Fruit fly (Drosophila melanogaster) whole organism, embryonic: ENCODE data around the gene CG32507.

Experiments used
- B-H2 ChIP-seq: fragments of 200-800 bp; sonication (Bioruptor generic); optimal IDR thresholded peaks from 2 replicates; lab custom pipeline; 2018; ENCODE audit warnings: missing biosample characterization, mild to moderate bottlenecking, missing genetic modification characterization
- CG10431 ChIP-seq: fragments of 200-800 bp; sonication (Bioruptor generic); optimal IDR thresholded peaks from 3 replicates; lab custom pipeline; 2018; ENCODE audit warnings: missing biosample characterization, mild to moderate bottlenecking, missing genetic modification characterization
- CG11695 ChIP-seq: fragments of 200-800 bp; sonication (Bioruptor generic); IDR thresholded peaks from 3 replicates; pipeline ENCODE4 v1.3.6; 2022; ENCODE audit warnings: missing biosample characterization, missing genetic modification characterization
- CG12659 ChIP-seq: fragments of 200-800 bp; sonication (Bioruptor generic); optimal IDR thresholded peaks from 3 replicates; lab custom pipeline; 2017; ENCODE audit warnings: mild to moderate bottlenecking, missing biosample characterization, missing genetic modification reagents, missing genetic modification characterization
- CG15479 ChIP-seq: fragments of 200-800 bp; sonication (Bioruptor generic); optimal IDR thresholded peaks from 3 replicates; lab custom pipeline; 2019; ENCODE audit warnings: missing biosample characterization, mild to moderate bottlenecking, missing genetic modification characterization, moderate library complexity
- CG15514 ChIP-seq: fragments of 200-800 bp; sonication (Bioruptor generic); optimal IDR thresholded peaks from 3 replicates; lab custom pipeline; 2017; ENCODE audit warnings: missing biosample characterization, missing genetic modification characterization, mild to moderate bottlenecking, moderate library complexity, missing genetic modification reagents
- CG17385 ChIP-seq: fragments of 200-800 bp; sonication (Bioruptor generic); optimal IDR thresholded peaks from 3 replicates; lab custom pipeline; 2018; ENCODE audit warnings: missing biosample characterization, mild to moderate bottlenecking, missing genetic modification characterization
- CG17802 ChIP-seq: fragments of 200-800 bp; sonication (Bioruptor generic); optimal IDR thresholded peaks from 2 replicates; lab custom pipeline; 2018; ENCODE audit warnings: missing biosample characterization, mild to moderate bottlenecking, missing genetic modification characterization, moderate library complexity
- CG18476 ChIP-seq: fragments of 200-800 bp; sonication (Bioruptor generic); optimal IDR thresholded peaks from 2 replicates; lab custom pipeline; 2016; ENCODE audit warnings: missing biosample characterization, mild to moderate bottlenecking, missing genetic modification characterization
- CG2712 ChIP-seq: fragments of 200-800 bp; optimal IDR thresholded peaks from 3 replicates; lab custom pipeline; 2019; ENCODE audit warnings: missing biosample characterization, mild to moderate bottlenecking, missing genetic modification characterization, moderate library complexity
- CG2889 ChIP-seq: fragments of 200-800 bp; sonication (Bioruptor generic); IDR thresholded peaks from 3 replicates; pipeline ENCODE4 v1.3.6; 2022; ENCODE audit warnings: missing biosample characterization, missing genetic modification characterization
- CG6813 ChIP-seq: fragments of 200-800 bp; sonication (Bioruptor generic); optimal IDR thresholded peaks from 2 replicates; lab custom pipeline; 2017; ENCODE audit warnings: missing biosample characterization, missing genetic modification characterization, mild to moderate bottlenecking, moderate library complexity, missing genetic modification reagents
- CG8281 ChIP-seq: fragments of 200-800 bp; sonication (Bioruptor generic); optimal IDR thresholded peaks from 2 replicates; lab custom pipeline; 2018; ENCODE audit warnings: missing biosample characterization, mild to moderate bottlenecking, missing genetic modification characterization, moderate library complexity
- CG8924 ChIP-seq: fragments of 200-800 bp; optimal IDR thresholded peaks from 3 replicates; lab custom pipeline; 2019; ENCODE audit warnings: missing biosample characterization, mild to moderate bottlenecking, missing genetic modification characterization, moderate library complexity
- CG9215 ChIP-seq: fragments of 200-800 bp; sonication (Bioruptor generic); IDR thresholded peaks from 2 replicates; pipeline ENCODE4 v1.3.6; 2022; ENCODE audit warnings: missing biosample characterization, missing genetic modification characterization
- D ChIP-seq, 2 experiments: fragments of 200-800 bp in 1 of 2; fragments of >200 bp in 1 of 2; sonication (Bioruptor generic) in 1 of 2; optimal IDR thresholded peaks; 2 replicates in 1 of 2; 3 replicates in 1 of 2; lab custom pipeline; 2017; ENCODE audit warnings: mild to moderate bottlenecking in 1 of 2, missing biosample characterization in 1 of 2, missing genetic modification characterization in 1 of 2, missing genetic modification reagents in 1 of 2
- Dad ChIP-seq: fragments of 200-800 bp; sonication (Bioruptor generic); optimal IDR thresholded peaks from 3 replicates; lab custom pipeline; 2016; ENCODE audit warnings: missing biosample characterization, missing genetic modification characterization
- Doc2 ChIP-seq: fragments of 200-800 bp; sonication (Bioruptor generic); IDR thresholded peaks from 2 replicates; pipeline ENCODE4 v1.3.6; 2022; ENCODE audit warnings: missing biosample characterization, missing genetic modification characterization
- Hr39 ChIP-seq: fragments of >200 bp; optimal IDR thresholded peaks from 2 replicates; lab custom pipeline; 2017
- Mrtf ChIP-seq: fragments of 200-800 bp; sonication (Bioruptor generic); IDR thresholded peaks from 3 replicates; pipeline ENCODE4 v1.3.6; 2022; ENCODE audit warnings: missing biosample characterization, missing genetic modification characterization
- Oaz ChIP-seq: fragments of 200-800 bp; sonication (Bioruptor generic); IDR thresholded peaks from 2 replicates; pipeline ENCODE4 v1.3.6; 2022; ENCODE audit warnings: missing biosample characterization, missing genetic modification characterization
- Oli ChIP-seq: fragments of 200-800 bp; sonication (Bioruptor generic); optimal IDR thresholded peaks from 2 replicates; lab custom pipeline; 2018; ENCODE audit warnings: missing biosample characterization, mild to moderate bottlenecking, missing genetic modification characterization, moderate library complexity
- Poxn ChIP-seq: fragments of 200-800 bp; sonication (Bioruptor generic); IDR thresholded peaks from 2 replicates; pipeline ENCODE4 v1.3.6; 2022; ENCODE audit warnings: missing biosample characterization, missing genetic modification characterization
- Rx ChIP-seq: fragments of 200-800 bp; sonication (Bioruptor generic); IDR thresholded peaks from 2 replicates; pipeline ENCODE4 v1.3.6; 2022; ENCODE audit warnings: missing biosample characterization, missing genetic modification characterization
- Sry-δ ChIP-seq: fragments of 200-800 bp; sonication (Bioruptor generic); optimal IDR thresholded peaks from 2 replicates; lab custom pipeline; 2016; ENCODE audit warnings: missing biosample characterization, missing genetic modification characterization
- Stat92E ChIP-seq, 3 experiments: fragments of >200 bp in 2 of 3; fragments of 200-800 bp in 1 of 3; sonication (Bioruptor generic) in 1 of 3; optimal IDR thresholded peaks; 2 replicates each; lab custom pipeline; 2017 to 2019; ENCODE audit warnings: missing biosample characterization in 3 of 3, missing genetic modification characterization in 3 of 3, mild to moderate bottlenecking in 1 of 3, moderate library complexity in 1 of 3
- Vsx1 ChIP-seq: fragments of 200-800 bp; sonication (Bioruptor generic); optimal IDR thresholded peaks from 2 replicates; lab custom pipeline; 2017; ENCODE audit warnings: missing biosample characterization, mild to moderate bottlenecking, missing genetic modification characterization, missing genetic modification reagents
- btn ChIP-seq: fragments of 200-800 bp; sonication (Bioruptor generic); optimal IDR thresholded peaks from 2 replicates; lab custom pipeline; 2016; ENCODE audit warnings: missing biosample characterization, missing genetic modification characterization
- cato ChIP-seq: fragments of 200-800 bp; sonication (Bioruptor generic); optimal IDR thresholded peaks from 2 replicates; lab custom pipeline; 2016; ENCODE audit warnings: missing biosample characterization, missing genetic modification characterization, borderline replicate concordance
- dysf ChIP-seq: fragments of 200-800 bp; sonication (Bioruptor generic); IDR thresholded peaks from 3 replicates; pipeline ENCODE4 v1.3.6; 2022; ENCODE audit warnings: missing biosample characterization, missing genetic modification characterization
- fd64A ChIP-seq: fragments of 200-800 bp; sonication (Bioruptor generic); optimal IDR thresholded peaks from 3 replicates; lab custom pipeline; 2018; ENCODE audit warnings: missing biosample characterization, mild to moderate bottlenecking, missing genetic modification characterization
- kah ChIP-seq: fragments of 200-800 bp; sonication (Bioruptor generic); optimal IDR thresholded peaks from 2 replicates; lab custom pipeline; 2018; ENCODE audit warnings: missing biosample characterization, mild to moderate bottlenecking, missing genetic modification characterization
- odd ChIP-seq: fragments of 200-800 bp; sonication (Bioruptor generic); optimal IDR thresholded peaks from 2 replicates; lab custom pipeline; 2017; ENCODE audit warnings: missing biosample characterization, mild to moderate bottlenecking, missing genetic modification characterization
- onecut ChIP-seq: fragments of 200-800 bp; sonication (Bioruptor generic); IDR thresholded peaks from 2 replicates; pipeline ENCODE4 v1.3.6; 2022; ENCODE audit warnings: missing biosample characterization, missing genetic modification characterization
- pfk ChIP-seq: fragments of 200-800 bp; sonication (Bioruptor generic); optimal IDR thresholded peaks from 2 replicates; lab custom pipeline; 2018; ENCODE audit warnings: missing biosample characterization, mild to moderate bottlenecking, missing genetic modification characterization, moderate library complexity
- pnt ChIP-seq: fragments of 200-800 bp; sonication (Bioruptor generic); optimal IDR thresholded peaks from 3 replicates; lab custom pipeline; 2016; ENCODE audit warnings: missing biosample characterization, missing genetic modification characterization
- sc ChIP-seq, 3 experiments: fragments of >200 bp in 2 of 3; fragments of 200-800 bp in 1 of 3; sonication (Bioruptor generic) in 1 of 3; optimal IDR thresholded peaks; 2 replicates in 2 of 3; 3 replicates in 1 of 3; lab custom pipeline; 2017; ENCODE audit warnings: mild to moderate bottlenecking in 1 of 3, missing biosample characterization in 1 of 3, missing genetic modification characterization in 1 of 3, missing genetic modification reagents in 1 of 3
- seq ChIP-seq: fragments of 200-800 bp; sonication (Bioruptor generic); IDR thresholded peaks from 2 replicates; pipeline ENCODE4 v1.3.6; 2022; ENCODE audit warnings: missing biosample characterization, missing genetic modification characterization
- slp2 ChIP-seq: fragments of 200-800 bp; sonication (Bioruptor generic); optimal IDR thresholded peaks from 2 replicates; lab custom pipeline; 2016; ENCODE audit warnings: missing biosample characterization, missing genetic modification characterization
- tio ChIP-seq: fragments of 200-800 bp; sonication (Bioruptor generic); optimal IDR thresholded peaks from 2 replicates; lab custom pipeline; 2017; ENCODE audit warnings: missing biosample characterization, missing genetic modification characterization, inconsistent platforms
- tll ChIP-seq, 2 experiments: fragments of 200-800 bp in 1 of 2; fragments of >200 bp in 1 of 2; sonication (Bioruptor generic) in 1 of 2; optimal IDR thresholded peaks; 2 replicates each; lab custom pipeline; 2017 to 2019; ENCODE audit warnings: missing biosample characterization in 2 of 2, missing genetic modification characterization in 2 of 2, mild to moderate bottlenecking in 1 of 2, moderate library complexity in 1 of 2
- tna ChIP-seq: fragments of 200-800 bp; sonication (Bioruptor generic); IDR thresholded peaks from 2 replicates; pipeline ENCODE4 v1.3.6; 2022; ENCODE audit warnings: missing biosample characterization, missing genetic modification characterization; ENCODE audit not compliant: partially characterized antibody
- twi ChIP-seq: fragments of 200-800 bp; optimal IDR thresholded peaks from 2 replicates; lab custom pipeline; 2019; ENCODE audit warnings: missing biosample characterization, mild to moderate bottlenecking, missing genetic modification characterization, moderate library complexity
- unc-4 ChIP-seq: fragments of 200-800 bp; sonication (Bioruptor generic); IDR thresholded peaks from 2 replicates; pipeline ENCODE4 v1.3.6; 2022; ENCODE audit warnings: missing biosample characterization, missing genetic modification characterization; ENCODE audit not compliant: partially characterized antibody
- vfl ChIP-seq: fragments of 200-800 bp; sonication (Bioruptor generic); optimal IDR thresholded peaks from 2 replicates; lab custom pipeline; 2016; ENCODE audit warnings: missing biosample characterization, missing genetic modification characterization
- yki ChIP-seq: fragments of >200 bp; optimal IDR thresholded peaks from 3 replicates; lab custom pipeline; 2018
- zfh1 ChIP-seq: fragments of 200-800 bp; sonication (Bioruptor generic); IDR thresholded peaks from 3 replicates; pipeline ENCODE4 v1.3.6; 2022; ENCODE audit warnings: missing biosample characterization, missing genetic modification characterization

Gene CG32507

DNA sequence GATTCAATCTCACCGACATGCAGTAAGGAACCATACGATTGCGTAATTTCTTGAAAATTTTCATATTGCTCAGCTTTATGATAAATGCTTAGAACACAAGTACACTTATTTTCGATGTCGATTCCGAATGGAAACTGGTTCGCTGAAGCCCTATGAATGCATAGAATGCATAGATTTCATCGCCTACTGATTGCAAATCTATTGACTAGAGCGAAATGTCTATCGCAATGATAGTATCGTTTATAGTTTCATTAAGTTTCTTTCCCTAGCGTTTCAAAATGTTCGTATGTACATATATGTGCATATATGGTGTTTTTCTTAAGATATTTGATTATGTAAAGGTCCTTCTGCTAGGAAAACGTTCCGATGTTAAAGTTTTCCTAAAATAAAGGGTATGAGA is at the start of gene CG32507:
CG32507 (minus strand) TSS at position 101 of the 400 bp plus-strand sequence.
- TF ChIP-seq Mrtf (GFP tag; lab: Robert Waterston, UW) (no peak), pfk (no peak), Vsx1 (no peak), pnt (GFP tag; lab: Kevin White, UChicago) (no peak), CG10431 (GFP tag; lab: Kevin White, UChicago) (no peak), Oli (no peak), Doc2 (no peak), tio (no peak), zfh1 (no peak), btn (GFP tag; lab: Kevin White, UChicago) (no peak), CG15514 (GFP tag; lab: Kevin White, UChicago) (no peak), CG17385 (no peak), D (optimal IDR thresholded peaks at IDR 0.05; lab: Kevin White, UChicago) (no peak), D (GFP tag; optimal IDR thresholded peaks at IDR 0.05; lab: Kevin White, UChicago) (no peak), dysf (GFP tag; lab: Robert Waterston, UW) (no peak), Dad (GFP tag; lab: Kevin White, UChicago) (no peak), CG8281 (tag; lab: Kevin White, UChicago) (no peak), tll (GFP tag; optimal IDR thresholded peaks at IDR 0.05; lab: Kevin White, UChicago) (no peak)

DNA sequence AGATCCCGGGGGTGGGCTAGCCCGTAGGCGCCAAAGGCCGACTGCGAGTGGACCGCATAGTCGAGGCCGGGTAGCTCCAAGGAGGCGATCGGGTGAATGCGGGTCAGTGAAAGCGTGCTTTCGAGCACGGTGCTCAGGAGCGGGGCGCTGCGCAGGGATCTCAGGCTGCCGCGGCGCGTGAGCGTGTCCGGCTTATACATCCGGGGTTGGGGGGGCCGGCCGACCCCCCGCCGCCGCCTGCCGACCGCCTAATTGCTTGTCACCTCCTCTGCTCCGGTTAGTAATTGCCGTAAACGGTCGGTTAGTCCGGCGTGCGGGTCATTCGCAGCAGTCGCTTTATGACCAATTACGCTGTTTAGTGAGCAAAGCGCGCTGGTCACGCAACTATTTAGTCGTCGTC is 45.1 kb upstream of the CG32507 start:
- TF ChIP-seq Stat92E (GFP tag; optimal IDR thresholded peaks at IDR 0.05; lab: Kevin White, UChicago) = no peak
- no peak for TF ChIP-seq tna (GFP tag; lab: Robert Waterston, UW)
- TF ChIP-seq Hr39 (lab: Kevin White, UChicago) = peak; percentile 86
- no peak for TF ChIP-seq Oaz (GFP tag; lab: Robert Waterston, UW)

DNA sequence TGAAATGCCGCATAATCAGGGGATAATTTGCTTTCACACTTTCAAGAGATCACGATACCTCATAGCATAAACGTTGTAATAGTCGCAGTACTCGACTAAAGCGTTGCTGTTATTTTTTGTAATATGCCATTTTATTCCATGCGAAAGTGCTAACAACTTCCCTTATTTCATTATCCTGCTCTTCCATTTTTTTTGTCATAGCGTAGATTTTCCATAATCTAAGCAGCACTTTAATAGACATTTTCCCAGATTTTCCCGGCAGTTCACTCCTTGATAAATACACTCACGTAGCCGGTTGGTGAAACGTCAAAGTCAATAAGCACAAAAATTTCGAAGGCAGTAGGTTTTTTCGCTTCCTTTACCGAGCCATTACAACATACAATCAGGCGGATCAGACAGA is 40.8 kb upstream of the CG32507 start, which contains the start of gene CG15450:
CG15450 (plus strand) TSS at position 301 of the 400 bp plus-strand sequence.
- TF ChIP-seq twi (tag; lab: Kevin White, UChicago) = no peak
- TF ChIP-seq CG17802 = no peak
- no peak for TF ChIP-seq CG6813 (GFP tag; lab: Kevin White, UChicago)
- no peak for TF ChIP-seq B-H2 (GFP tag; lab: Kevin White, UChicago)
- TF ChIP-seq CG2712 = no peak
- no peak for TF ChIP-seq slp2
- no peak for TF ChIP-seq Poxn
- no peak for TF ChIP-seq sc (optimal IDR thresholded peaks at IDR 0.05; lab: Kevin White, UChicago)
- TF ChIP-seq sc (GFP tag; optimal IDR thresholded peaks at IDR 0.05; lab: Kevin White, UChicago) = no peak
- no peak for TF ChIP-seq cato (GFP tag; lab: Kevin White, UChicago)
- no peak for TF ChIP-seq CG2889 (GFP tag; lab: Robert Waterston, UW)
- TF ChIP-seq, all 482 proteins: peak for 0

DNA sequence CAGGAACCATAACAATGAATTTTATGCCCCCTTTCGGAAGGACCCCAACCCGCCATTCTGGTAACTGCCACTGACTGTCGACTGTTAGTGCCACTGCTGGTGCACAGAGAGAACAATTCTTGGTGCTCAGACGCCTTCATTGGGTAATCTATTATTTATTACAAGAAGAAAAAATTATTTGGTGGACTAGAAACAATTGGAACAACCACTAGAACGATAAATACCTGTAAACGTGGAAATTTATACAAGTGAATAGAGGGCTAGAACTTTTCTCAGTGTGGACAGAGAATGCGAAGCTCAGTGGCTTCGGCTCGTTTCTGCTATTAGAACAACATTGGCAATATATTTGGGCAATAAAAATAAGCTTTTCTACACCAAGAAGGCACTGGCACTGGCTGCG is 16.5 kb upstream of the CG32507 start:
- TF ChIP-seq unc-4 (GFP tag; lab: Robert Waterston, UW) = no peak
- no peak for TF ChIP-seq kah (GFP tag; lab: Kevin White, UChicago)
- no peak for TF ChIP-seq onecut (GFP tag; lab: Robert Waterston, UW)
- no peak for TF ChIP-seq Sry-δ (GFP tag; lab: Kevin White, UChicago)
- no peak for TF ChIP-seq CG8924 (tag; lab: Kevin White, UChicago)
- TF ChIP-seq fd64A = no peak
- TF ChIP-seq odd (GFP tag; lab: Kevin White, UChicago) = peak; percentile 5
- no peak for TF ChIP-seq CG12659 (GFP tag; lab: Kevin White, UChicago)
- TF ChIP-seq CG15479 (GFP tag; lab: Kevin White, UChicago) = no peak
- no peak for TF ChIP-seq CG18476
- no peak for TF ChIP-seq CG11695 (GFP tag; lab: Robert Waterston, UW)
- no peak for TF ChIP-seq CG9215 (GFP tag; lab: Robert Waterston, UW)
- no peak for TF ChIP-seq Rx (GFP tag; lab: Robert Waterston, UW)
- TF ChIP-seq vfl (GFP tag; lab: Kevin White, UChicago) = no peak
- no peak for TF ChIP-seq seq (GFP tag; lab: Robert Waterston, UW)
- no peak for TF ChIP-seq yki (lab: Kevin White, UChicago)
- no peak for TF ChIP-seq CG10431 (GFP tag; lab: Kevin White, UChicago)
